Worm (Caenorhabditis elegans) whole organism, L4 larva: ENCODE results near the gene flh-2.
A peak's percentile ranks its signal among the peaks of the same experiment; 100 is the strongest.

Source experiments
- D1046.2 ChIP-seq: fragments of 200-800 bp; sonication (Bioruptor generic); IDR thresholded peaks from 2 replicates; pipeline ENCODE4 v1.3.6; 2022; ENCODE audit warnings: missing genetic modification characterization, missing compliant biosample characterization
- F26F4.8 ChIP-seq: fragments of 200-800 bp; sonication (Bioruptor generic); conservative IDR thresholded peaks from 2 replicates; pipeline ENCODE4 v1.3.6; 2022; ENCODE audit warnings: missing genetic modification characterization, missing compliant biosample characterization
- F44E2.7 ChIP-seq: fragments of 200-800 bp; sonication (Bioruptor generic); IDR thresholded peaks from 2 replicates; pipeline ENCODE4 v2.1.2; 2022; ENCODE audit warnings: missing genetic modification characterization, missing compliant biosample characterization
- R02D3.7 ChIP-seq: fragments of 150-350 bp; sonication (generic microtip); optimal IDR thresholded peaks from 3 replicates; lab custom pipeline; 2014; ENCODE audit warnings: missing biosample characterization, missing genetic modification characterization
- T20F7.1 ChIP-seq: fragments of 200-800 bp; sonication (Bioruptor generic); optimal IDR thresholded peaks from 2 replicates; lab custom pipeline; 2018; ENCODE audit warnings: mild to moderate bottlenecking, missing genetic modification characterization, missing compliant biosample characterization
- T26A8.4 ChIP-seq: fragments of 200-800 bp; sonication (Bioruptor generic); IDR thresholded peaks from 2 replicates; pipeline ENCODE4 v1.3.6; 2022; ENCODE audit warnings: missing genetic modification characterization, missing compliant biosample characterization
- Y48G9A.11 ChIP-seq: fragments of 200-800 bp; sonication (Bioruptor generic); IDR thresholded peaks from 2 replicates; pipeline ENCODE4 v1.3.6; 2022; ENCODE audit warnings: missing genetic modification reagents, missing genetic modification characterization, missing compliant biosample characterization
- ZK337.2 ChIP-seq: fragments of 200-800 bp; sonication (Bioruptor generic); IDR thresholded peaks from 2 replicates; pipeline ENCODE4 v1.3.6; 2022; ENCODE audit warnings: missing genetic modification reagents, missing genetic modification characterization, missing compliant biosample characterization
- ZK546.5 ChIP-seq, 2 experiments: sonication (generic microtip); optimal IDR thresholded peaks; 2 replicates each; lab custom pipeline; 2017; ENCODE audit warnings: missing biosample characterization in 2 of 2, missing genetic modification characterization in 2 of 2
- aly-2 ChIP-seq: sonication (generic microtip); optimal IDR thresholded peaks from 2 replicates; lab custom pipeline; 2018; ENCODE audit warnings: missing biosample characterization, missing genetic modification characterization
- arid-1 ChIP-seq: fragments of 200-800 bp; sonication (Bioruptor generic); conservative IDR thresholded peaks from 2 replicates; pipeline ENCODE4 v1.3.6; 2022; ENCODE audit warnings: missing genetic modification reagents, missing genetic modification characterization, missing compliant biosample characterization
- attf-4 ChIP-seq: sonication (generic microtip); optimal IDR thresholded peaks from 3 replicates; lab custom pipeline; 2017; ENCODE audit warnings: missing biosample characterization, missing genetic modification characterization
- daf-16 ChIP-seq, 3 experiments: sonication (generic microtip); optimal IDR thresholded peaks; 2 replicates each; lab custom pipeline; 2016 to 2017; ENCODE audit warnings: missing genetic modification characterization in 3 of 3, missing genetic modification reagents in 3 of 3, mild to moderate bottlenecking in 2 of 3, missing compliant biosample characterization in 2 of 3, missing biosample characterization in 1 of 3, moderate library complexity in 1 of 3
- daf-19 ChIP-seq: fragments of 200-800 bp; sonication (Bioruptor generic); conservative IDR thresholded peaks from 2 replicates; pipeline ENCODE4 v1.3.6; 2022; ENCODE audit warnings: missing genetic modification characterization, missing compliant biosample characterization
- dmd-6 ChIP-seq: fragments of 200-800 bp; sonication (Bioruptor generic); IDR thresholded peaks from 2 replicates; pipeline ENCODE4 v1.3.6; 2022; ENCODE audit warnings: missing genetic modification reagents, missing genetic modification characterization, missing compliant biosample characterization
- dmd-9 ChIP-seq: fragments of 200-800 bp; sonication (Bioruptor generic); IDR thresholded peaks from 2 replicates; pipeline ENCODE4 v1.3.6; 2022; ENCODE audit warnings: missing genetic modification reagents, missing genetic modification characterization, missing compliant biosample characterization
- duxl-1 ChIP-seq: sonication (generic microtip); optimal IDR thresholded peaks from 2 replicates; lab custom pipeline; 2016; ENCODE audit warnings: mild to moderate bottlenecking, missing genetic modification characterization, moderate library complexity, missing compliant biosample characterization; ENCODE audit not compliant: poor library complexity
- dve-1 ChIP-seq: sonication (generic microtip); optimal IDR thresholded peaks from 2 replicates; lab custom pipeline; 2017; ENCODE audit warnings: antibody characterized with exemption, mild to moderate bottlenecking, missing genetic modification characterization, missing compliant biosample characterization; ENCODE audit not compliant: insufficient read depth
- egl-27 ChIP-seq: sonication (generic microtip); optimal IDR thresholded peaks from 3 replicates; lab custom pipeline; 2017; ENCODE audit warnings: missing biosample characterization, missing genetic modification reagents, missing genetic modification characterization
- egl-43 ChIP-seq: fragments of 200-800 bp; sonication (Bioruptor generic); IDR thresholded peaks from 2 replicates; pipeline ENCODE4 v1.3.6; 2022; ENCODE audit warnings: missing genetic modification reagents, missing genetic modification characterization, missing compliant biosample characterization
- fkh-10 ChIP-seq: fragments of 150-350 bp; optimal IDR thresholded peaks from 2 replicates; lab custom pipeline; 2014; ENCODE audit warnings: missing biosample characterization, missing genetic modification reagents, missing genetic modification characterization
- fos-1 ChIP-seq: fragments of 150-350 bp; optimal IDR thresholded peaks from 2 replicates; lab custom pipeline; 2014; ENCODE audit warnings: missing biosample characterization, missing genetic modification characterization
- gei-8 ChIP-seq: fragments of 200-800 bp; sonication (Bioruptor generic); optimal IDR thresholded peaks from 2 replicates; lab custom pipeline; 2018; ENCODE audit warnings: mild to moderate bottlenecking, missing genetic modification characterization, missing compliant biosample characterization
- hif-1 ChIP-seq, 2 experiments: sonication (generic microtip); optimal IDR thresholded peaks; 2 replicates each; lab custom pipeline; 2016 to 2017; ENCODE audit warnings: missing compliant biosample characterization in 2 of 2, missing genetic modification characterization in 2 of 2, missing genetic modification reagents in 2 of 2, missing genotype in 2 of 2, mild to moderate bottlenecking in 1 of 2
- hmg-1.1 ChIP-seq: fragments of 200-800 bp; sonication (Bioruptor generic); IDR thresholded peaks from 2 replicates; pipeline ENCODE4 v1.3.6; 2022; ENCODE audit warnings: missing genetic modification reagents, missing genetic modification characterization, missing compliant biosample characterization
- lin-15B ChIP-seq: fragments of 150-350 bp; sonication (generic microtip); optimal IDR thresholded peaks from 3 replicates; lab custom pipeline; 2014; ENCODE audit warnings: missing biosample characterization, missing genetic modification characterization
- lin-38 ChIP-seq: fragments of 200-800 bp; sonication (Bioruptor generic); IDR thresholded peaks from 2 replicates; pipeline ENCODE4 v1.3.6; 2022; ENCODE audit warnings: missing genetic modification reagents, missing genetic modification characterization, missing compliant biosample characterization
- lin-39 ChIP-seq: fragments of 150-350 bp; optimal IDR thresholded peaks from 2 replicates; lab custom pipeline; 2014; ENCODE audit warnings: missing biosample characterization, missing genetic modification reagents, missing genetic modification characterization
- lsy-2 ChIP-seq, 2 experiments: fragments of 150-350 bp in 1 of 2; sonication (generic microtip) in 1 of 2; optimal IDR thresholded peaks; 2 replicates each; lab custom pipeline; 2014 to 2017; ENCODE audit warnings: missing biosample characterization in 2 of 2, missing genetic modification characterization in 2 of 2
- madf-5 ChIP-seq, 2 experiments: fragments of 200-800 bp; sonication (Bioruptor generic); IDR thresholded peaks; 2 replicates each; pipeline ENCODE4 v1.3.6; 2022; ENCODE audit warnings: missing compliant biosample characterization in 2 of 2, missing genetic modification characterization in 2 of 2
- madf-9 ChIP-seq: fragments of 200-800 bp; sonication (Bioruptor generic); conservative IDR thresholded peaks from 2 replicates; pipeline ENCODE4 v1.3.6; 2022; ENCODE audit warnings: missing genetic modification reagents, missing genetic modification characterization, missing compliant biosample characterization
- mdl-1 ChIP-seq, 2 experiments: fragments of 150-350 bp in 1 of 2; sonication (generic microtip) in 1 of 2; optimal IDR thresholded peaks; 2 replicates each; lab custom pipeline; 2014 to 2017; ENCODE audit warnings: missing biosample characterization in 2 of 2, missing genetic modification characterization in 2 of 2
- mep-1 ChIP-seq: fragments of 150-350 bp; sonication (generic microtip); optimal IDR thresholded peaks from 3 replicates; lab custom pipeline; 2014; ENCODE audit warnings: missing biosample characterization, missing genetic modification characterization
- mes-2 ChIP-seq: sonication (generic microtip); optimal IDR thresholded peaks from 2 replicates; lab custom pipeline; 2016; ENCODE audit warnings: missing genotype, mild to moderate bottlenecking, missing genetic modification characterization, missing compliant biosample characterization; ENCODE audit not compliant: poor library complexity, severe bottlenecking
- mxl-2 ChIP-seq: fragments of 200-800 bp; sonication (Bioruptor generic); conservative IDR thresholded peaks from 2 replicates; pipeline ENCODE4 v1.3.6; 2022; ENCODE audit warnings: missing genetic modification reagents, missing genetic modification characterization, missing compliant biosample characterization
- nhr-102 ChIP-seq: sonication (generic microtip); optimal IDR thresholded peaks from 2 replicates; lab custom pipeline; 2016; ENCODE audit warnings: mild to moderate bottlenecking, missing genetic modification characterization, moderate library complexity, missing compliant biosample characterization
- nhr-41 ChIP-seq: fragments of 200-800 bp; sonication (Bioruptor generic); IDR thresholded peaks from 2 replicates; pipeline ENCODE4 v1.3.6; 2022; ENCODE audit warnings: missing genetic modification reagents, missing genetic modification characterization, missing compliant biosample characterization
- nhr-77 ChIP-seq: fragments of 150-350 bp; optimal IDR thresholded peaks from 2 replicates; lab custom pipeline; 2014; ENCODE audit warnings: missing biosample characterization, missing genetic modification characterization
- pha-4 ChIP-seq, 2 experiments: fragments of 150-350 bp in 1 of 2; fragments of 200-800 bp in 1 of 2; sonication (Bioruptor generic) in 1 of 2; IDR thresholded peaks in 1 of 2; optimal IDR thresholded peaks in 1 of 2; 2 replicates each; pipeline versions ENCODE4 v1.3.6 to Lab custom; 2014 to 2022; ENCODE audit warnings: missing genetic modification characterization in 2 of 2, missing genetic modification reagents in 2 of 2, missing biosample characterization in 1 of 2, missing compliant biosample characterization in 1 of 2
- saeg-2 ChIP-seq: fragments of 200-800 bp; sonication (Bioruptor generic); IDR thresholded peaks from 2 replicates; pipeline ENCODE4 v1.3.6; 2022; ENCODE audit warnings: missing genetic modification reagents, missing genetic modification characterization, missing compliant biosample characterization
- set-16 ChIP-seq: fragments of 200-800 bp; sonication (Bioruptor generic); IDR thresholded peaks from 2 replicates; pipeline ENCODE4 v1.3.6; 2022; ENCODE audit warnings: missing genetic modification reagents, missing genetic modification characterization, missing compliant biosample characterization
- skn-1 ChIP-seq: fragments of 150-350 bp; optimal IDR thresholded peaks from 2 replicates; lab custom pipeline; 2014; ENCODE audit warnings: missing biosample characterization, missing genetic modification characterization
- spr-1 ChIP-seq: sonication (generic microtip); optimal IDR thresholded peaks from 2 replicates; lab custom pipeline; 2016; ENCODE audit warnings: mild to moderate bottlenecking, missing genetic modification characterization, missing compliant biosample characterization
- spr-3 ChIP-seq: fragments of 200-800 bp; sonication (Bioruptor generic); optimal IDR thresholded peaks from 2 replicates; lab custom pipeline; 2018; ENCODE audit warnings: mild to moderate bottlenecking, missing genetic modification characterization, missing compliant biosample characterization
- tra-1 ChIP-seq: fragments of 200-800 bp; sonication (Bioruptor generic); IDR thresholded peaks from 2 replicates; pipeline ENCODE4 v1.3.6; 2022; ENCODE audit warnings: missing genetic modification reagents, missing genetic modification characterization, missing compliant biosample characterization
- unc-62 ChIP-seq, 3 experiments: fragments of 150-350 bp in 1 of 3; sonication (generic microtip); optimal IDR thresholded peaks in 2 of 3; peaks in 1 of 3; 1 replicate in 1 of 3; 2 replicates in 2 of 3; lab custom pipeline; 2014 to 2017; ENCODE audit warnings: missing biosample characterization in 3 of 3, missing genetic modification characterization in 3 of 3, missing genetic modification reagents in 3 of 3, missing genotype in 1 of 3
- vab-7 ChIP-seq: fragments of 200-800 bp; sonication (Bioruptor generic); IDR thresholded peaks from 2 replicates; pipeline ENCODE4 v1.3.6; 2022; ENCODE audit warnings: missing genetic modification reagents, missing genetic modification characterization, missing compliant biosample characterization
- zip-11 ChIP-seq: fragments of 200-800 bp; sonication (Bioruptor generic); IDR thresholded peaks from 2 replicates; pipeline ENCODE4 v1.3.6; 2022; ENCODE audit warnings: missing genetic modification characterization, missing compliant biosample characterization
- ztf-7 ChIP-seq: fragments of 150-350 bp; optimal IDR thresholded peaks from 2 replicates; lab custom pipeline; 2014; ENCODE audit warnings: missing biosample characterization, missing genetic modification characterization

Gene flh-2

DNA sequence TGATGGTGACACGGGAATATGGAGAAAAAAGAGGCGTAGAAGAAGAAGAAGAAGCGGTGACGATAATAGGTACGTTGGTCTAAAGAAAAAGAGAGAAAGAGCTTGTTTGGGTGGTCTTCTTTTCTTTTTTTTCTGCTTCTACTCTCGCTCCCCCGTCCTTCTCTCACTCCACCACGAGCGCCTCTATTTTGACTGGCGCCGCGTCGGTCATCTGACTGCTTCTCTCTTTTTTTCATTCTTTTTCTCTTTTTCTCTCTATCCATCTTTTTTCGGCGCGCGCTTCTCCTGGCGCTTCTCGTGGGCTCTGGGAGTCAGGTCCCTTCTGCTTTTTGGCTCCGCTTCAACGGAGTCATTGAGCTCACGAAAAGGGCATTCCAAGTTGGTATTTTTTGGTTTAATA, 1.6 kb upstream of the flh-2 start:
- TF ChIP-seq ZK546.5 (tag; optimal IDR thresholded peaks at IDR 0.05; lab: Kevin White, UChicago) (no peak), tra-1 (peak; percentile 54; the same call in 1 of the 2 replicates), dmd-9 (GFP tag; lab: Robert Waterston, UW) (no peak), ZK337.2 (GFP tag; lab: Robert Waterston, UW) (no peak), gei-8 (GFP tag; lab: Kevin White, UChicago) (no peak), set-16 (peak; percentile 67), dve-1 (tag; lab: Kevin White, UChicago) (peak; percentile 13), pha-4 (GFP tag; IDR thresholded peaks at IDR 0.05; lab: Robert Waterston, UW) (no peak), pha-4 (tag; optimal IDR thresholded peaks at IDR 0.05; lab: Kevin White, UChicago) (no peak), fos-1 (tag; lab: Kevin White, UChicago) (no peak), spr-3 (GFP tag; lab: Kevin White, UChicago) (no peak), F44E2.7 (no peak), nhr-77 (tag; lab: Kevin White, UChicago) (no peak), hmg-1.1 (GFP tag; lab: Robert Waterston, UW) (peak; percentile 68), T20F7.1 (GFP tag; lab: Kevin White, UChicago) (no peak), Y48G9A.11 (GFP tag; lab: Robert Waterston, UW) (no peak), mxl-2 (no peak), mes-2 (peak; percentile 25), R02D3.7 (tag; lab: Kevin White, UChicago) (no peak), arid-1 (GFP tag; lab: Robert Waterston, UW) (no peak), zip-11 (GFP tag; lab: Robert Waterston, UW) (no peak), lin-38 (GFP tag; lab: Robert Waterston, UW) (0 out of 2 replicates have a peak, but pooled peaks have one; percentile 26), vab-7 (GFP tag; lab: Robert Waterston, UW) (no peak), saeg-2 (no peak), hif-1 (tag; optimal IDR thresholded peaks at IDR 0.05; lab: Kevin White, UChicago) (peak in 1 of 2 experiments; percentile 62), F26F4.8 (GFP tag; lab: Robert Waterston, UW) (no peak), attf-4 (no peak), mdl-1 (tag; optimal IDR thresholded peaks at IDR 0.05; lab: Kevin White, UChicago) (peak; percentile 59 to 86), skn-1 (tag; lab: Kevin White, UChicago) (no peak), madf-9 (GFP tag; lab: Robert Waterston, UW) (peak; percentile 64), duxl-1 (tag; lab: Kevin White, UChicago) (no peak), egl-43 (GFP tag; lab: Robert Waterston, UW) (peak; percentile 56; the same call in 1 of the 2 replicates), lin-39 (tag; lab: Kevin White, UChicago) (no peak), lin-15B (tag; lab: Kevin White, UChicago) (no peak), ztf-7 (no peak), dmd-6 (GFP tag; lab: Robert Waterston, UW) (no peak), spr-1 (tag; lab: Kevin White, UChicago) (no peak), mep-1 (peak; percentile 55), nhr-41 (no peak), madf-5 (GFP tag; IDR thresholded peaks at IDR 0.05; lab: Robert Waterston, UW) (no peak), lsy-2 (tag; optimal IDR thresholded peaks at IDR 0.05; lab: Kevin White, UChicago) (peak in 1 of 2 experiments; percentile 43), D1046.2 (no peak), daf-16 (GFP tag; optimal IDR thresholded peaks at IDR 0.05; lab: Kevin White, UChicago) (no peak), daf-16 (tag; optimal IDR thresholded peaks at IDR 0.05; lab: Kevin White, UChicago) (no peak), nhr-102 (no peak), fkh-10 (peak; percentile 23), daf-19 (GFP tag; lab: Robert Waterston, UW) (no peak), aly-2 (no peak), egl-27 (no peak), T26A8.4 (GFP tag; lab: Robert Waterston, UW) (no peak), unc-62 (GFP tag; optimal IDR thresholded peaks at IDR 0.05 in 1 of 2; lab: Kevin White, UChicago) (peak in 1 of 2 experiments; percentile 83), unc-62 (tag; optimal IDR thresholded peaks at IDR 0.05; lab: Kevin White, UChicago) (no peak)
